Fruit fly (Drosophila melanogaster): ENCODE measurements around the gene CG15337.

The CG15337 gene

dm6 chrX:8196598-8197228, 36.9 kb downstream of the CG15337 start:
- TF ChIP-seq D1 (tag; optimal IDR thresholded peaks at IDR 0.05) (no peak), CG13204 (GFP tag; optimal IDR thresholded peaks at IDR 0.05) (peak; percentile 81), Ets98B (GFP tag; IDR thresholded peaks at IDR 0.05) (peak; percentile 79), EcR (GFP tag; optimal IDR thresholded peaks at IDR 0.05) (peak; percentile 69), gl (tag; optimal IDR thresholded peaks at IDR 0.05) (peak; percentile 19), Pif1A (GFP tag; optimal IDR thresholded peaks at IDR 0.05) (peak; percentile 70), CG34367 (tag; optimal IDR thresholded peaks at IDR 0.05) (peak; percentile 67), CG32121 (GFP tag; IDR thresholded peaks at IDR 0.05) (peak; percentile 58), Pif1B (GFP tag; optimal IDR thresholded peaks at IDR 0.05) (peak; percentile 75), fd96Ca (GFP tag; IDR thresholded peaks at IDR 0.05) (peak; percentile 82), Snoo (tag; optimal IDR thresholded peaks at IDR 0.05) (peak; percentile 63), CG17806 (tag; optimal IDR thresholded peaks at IDR 0.05) (peak; percentile 69), CG8301 (tag; optimal IDR thresholded peaks at IDR 0.05) (peak; percentile 68), CG15710 (tag; optimal IDR thresholded peaks at IDR 0.05) (peak; percentile 55), CG8159 (tag; optimal IDR thresholded peaks at IDR 0.05) (peak; percentile 55), CG4496 (GFP tag; IDR thresholded peaks at IDR 0.05) (peak; percentile 89), CG10348 (GFP tag; IDR thresholded peaks at IDR 0.05) (0 out of 2 replicates have a peak, but pooled peaks have one; percentile 31), rn (GFP tag; IDR thresholded peaks at IDR 0.05) (peak; percentile 55), CG9948 (tag; optimal IDR thresholded peaks at IDR 0.05) (peak; percentile 66), CG14655 (GFP tag; optimal IDR thresholded peaks at IDR 0.05) (peak; percentile 80), CG12605 (GFP tag; IDR thresholded peaks at IDR 0.05) (peak; percentile 83)

dm6 chrX:8198935-8199580, 39.2 kb downstream of the CG15337 start:
- no peak for TF ChIP-seq CG34367 (tag; optimal IDR thresholded peaks at IDR 0.05)
- TF ChIP-seq fd96Ca (GFP tag; IDR thresholded peaks at IDR 0.05) = 0 out of 3 replicates have a peak, but pooled peaks have one; percentile 11

- TF ChIP-seq CG14655 (GFP tag; optimal IDR thresholded peaks at IDR 0.05) (peak; percentile 47), rn (GFP tag; IDR thresholded peaks at IDR 0.05) (no peak), CG15710 (tag; optimal IDR thresholded peaks at IDR 0.05) (peak; percentile 25), CG9948 (tag; optimal IDR thresholded peaks at IDR 0.05) (peak; percentile 19), CG4496 (GFP tag; IDR thresholded peaks at IDR 0.05) (peak; percentile 46; the same call in 2 of the 3 replicates), Ets98B (GFP tag; IDR thresholded peaks at IDR 0.05) (peak; percentile 28; the same call in 1 of the 2 replicates), CG8159 (tag; optimal IDR thresholded peaks at IDR 0.05) (peak; percentile 37), fd96Ca (GFP tag; IDR thresholded peaks at IDR 0.05) (no peak; the same call in 2 of the 3 replicates), CG32121 (GFP tag; IDR thresholded peaks at IDR 0.05) (no peak), gl (tag; optimal IDR thresholded peaks at IDR 0.05) (no peak), CG8301 (tag; optimal IDR thresholded peaks at IDR 0.05) (peak; percentile 20), CG10348 (GFP tag; IDR thresholded peaks at IDR 0.05) (no peak), Pif1A (GFP tag; optimal IDR thresholded peaks at IDR 0.05) (peak; percentile 23), Pif1B (GFP tag; optimal IDR thresholded peaks at IDR 0.05) (no peak), CG17806 (tag; optimal IDR thresholded peaks at IDR 0.05) (peak; percentile 29), D1 (tag; optimal IDR thresholded peaks at IDR 0.05) (no peak), EcR (GFP tag; optimal IDR thresholded peaks at IDR 0.05) (peak; percentile 73)
Observed at dm6 chrX:8202724-8203362, 43.0 kb downstream of the CG15337 start.

dm6 chrX:8205625-8206252, 45.9 kb downstream of the CG15337 start:
- TF ChIP-seq Ets98B (GFP tag; IDR thresholded peaks at IDR 0.05) (peak; percentile 27; the same call in 1 of the 2 replicates), fd96Ca (GFP tag; IDR thresholded peaks at IDR 0.05) (no peak), CG12605 (GFP tag; IDR thresholded peaks at IDR 0.05) (peak; percentile 27; the same call in 1 of the 2 replicates), CG34367 (tag; optimal IDR thresholded peaks at IDR 0.05) (no peak), CG15710 (tag; optimal IDR thresholded peaks at IDR 0.05) (peak; percentile 12), CG4496 (GFP tag; IDR thresholded peaks at IDR 0.05) (peak; percentile 34; the same call in 1 of the 3 replicates)

- TF ChIP-seq D1 (tag; optimal IDR thresholded peaks at IDR 0.05) = no peak
- TF ChIP-seq CG4496 (GFP tag; IDR thresholded peaks at IDR 0.05) = no peak
- TF ChIP-seq gl (tag; optimal IDR thresholded peaks at IDR 0.05) = no peak
- no peak for TF ChIP-seq CG10348 (GFP tag; IDR thresholded peaks at IDR 0.05)
- TF ChIP-seq Snoo (tag; optimal IDR thresholded peaks at IDR 0.05) = no peak
- TF ChIP-seq Ets98B (GFP tag; IDR thresholded peaks at IDR 0.05) = no peak
- TF ChIP-seq CG14655 (GFP tag; optimal IDR thresholded peaks at IDR 0.05) = no peak
- TF ChIP-seq CG34367 (tag; optimal IDR thresholded peaks at IDR 0.05) = no peak
- no peak for TF ChIP-seq CG9948 (tag; optimal IDR thresholded peaks at IDR 0.05)
Observed at dm6 chrX:8206561-8206960, 46.7 kb downstream of the CG15337 start.

Data from whole organism, pupa.